Fruit fly (Drosophila melanogaster) whole organism, pupa: Measurements from ENCODE around the gene Mettl3.

Source experiments
- CG10348 ChIP-seq: fragments of 200-800 bp; sonication (Bioruptor generic); IDR thresholded peaks from 2 replicates; pipeline ENCODE4 v1.3.6; 2022; ENCODE audit warnings: missing biosample characterization, missing genetic modification characterization
- CG12605 ChIP-seq: fragments of 200-800 bp; sonication (Bioruptor generic); IDR thresholded peaks from 2 replicates; pipeline ENCODE4 v1.3.6; 2022; ENCODE audit warnings: missing biosample characterization, missing genetic modification characterization
- CG13204 ChIP-seq: fragments of 200-800 bp; sonication (Bioruptor generic); optimal IDR thresholded peaks from 2 replicates; lab custom pipeline; 2018; ENCODE audit warnings: missing biosample characterization, mild to moderate bottlenecking, missing genetic modification characterization, moderate library complexity
- CG14655 ChIP-seq: fragments of 200-800 bp; sonication (Bioruptor generic); optimal IDR thresholded peaks from 3 replicates; lab custom pipeline; 2017; ENCODE audit warnings: mild to moderate bottlenecking, missing biosample characterization, missing genetic modification reagents, missing genetic modification characterization
- CG15710 ChIP-seq: fragments of 200-800 bp; sonication (Bioruptor generic); optimal IDR thresholded peaks from 2 replicates; lab custom pipeline; 2018; ENCODE audit warnings: missing biosample characterization, mild to moderate bottlenecking, missing genetic modification characterization, moderate library complexity
- CG17806 ChIP-seq: fragments of 200-800 bp; sonication (Bioruptor generic); optimal IDR thresholded peaks from 2 replicates; lab custom pipeline; 2018; ENCODE audit warnings: missing biosample characterization, mild to moderate bottlenecking, missing genetic modification characterization, moderate library complexity
- CG32121 ChIP-seq: fragments of 200-800 bp; sonication (Bioruptor generic); IDR thresholded peaks from 2 replicates; pipeline ENCODE4 v1.3.6; 2022; ENCODE audit warnings: missing biosample characterization, missing genetic modification characterization
- CG34367 ChIP-seq: fragments of 200-800 bp; sonication (Bioruptor generic); optimal IDR thresholded peaks from 2 replicates; lab custom pipeline; 2018; ENCODE audit warnings: missing biosample characterization, mild to moderate bottlenecking, missing genetic modification characterization
- CG4496 ChIP-seq: fragments of 200-800 bp; sonication (Bioruptor generic); IDR thresholded peaks from 3 replicates; pipeline ENCODE4 v1.3.6; 2022; ENCODE audit warnings: missing biosample characterization, missing genetic modification characterization
- CG8159 ChIP-seq: fragments of 200-800 bp; sonication (Bioruptor generic); optimal IDR thresholded peaks from 3 replicates; lab custom pipeline; 2018; ENCODE audit warnings: missing biosample characterization, mild to moderate bottlenecking, missing genetic modification characterization, moderate library complexity
- CG8301 ChIP-seq: fragments of 200-800 bp; sonication (Bioruptor generic); optimal IDR thresholded peaks from 2 replicates; lab custom pipeline; 2018; ENCODE audit warnings: missing biosample characterization, mild to moderate bottlenecking, missing genetic modification characterization
- CG9948 ChIP-seq: fragments of 200-800 bp; sonication (Bioruptor generic); optimal IDR thresholded peaks from 2 replicates; lab custom pipeline; 2018; ENCODE audit warnings: missing biosample characterization, mild to moderate bottlenecking, missing genetic modification characterization, moderate library complexity
- D1 ChIP-seq: fragments of 200-800 bp; sonication (Bioruptor generic); optimal IDR thresholded peaks from 2 replicates; lab custom pipeline; 2018; ENCODE audit warnings: missing biosample characterization, mild to moderate bottlenecking, missing genetic modification characterization, moderate library complexity
- EcR ChIP-seq: fragments of 200-800 bp; sonication (Bioruptor generic); optimal IDR thresholded peaks from 3 replicates; lab custom pipeline; 2019; ENCODE audit warnings: missing biosample characterization, missing genetic modification characterization, mild to moderate bottlenecking, moderate library complexity, missing genetic modification reagents
- Ets98B ChIP-seq: fragments of 200-800 bp; sonication (Bioruptor generic); IDR thresholded peaks from 2 replicates; pipeline ENCODE4 v1.3.6; 2022; ENCODE audit warnings: missing biosample characterization, missing genetic modification characterization
- Pif1A ChIP-seq: fragments of 200-800 bp; sonication (Bioruptor generic); optimal IDR thresholded peaks from 3 replicates; lab custom pipeline; 2016; ENCODE audit warnings: missing biosample characterization, missing genetic modification characterization
- Pif1B ChIP-seq: fragments of 200-800 bp; sonication (Bioruptor generic); optimal IDR thresholded peaks from 3 replicates; lab custom pipeline; 2016; ENCODE audit warnings: missing biosample characterization, missing genetic modification characterization
- Snoo ChIP-seq: fragments of 200-800 bp; sonication (Bioruptor generic); optimal IDR thresholded peaks from 3 replicates; lab custom pipeline; 2017; ENCODE audit warnings: missing biosample characterization, mild to moderate bottlenecking, missing genetic modification characterization, inconsistent platforms
- fd96Ca ChIP-seq: fragments of 200-800 bp; sonication (Bioruptor generic); IDR thresholded peaks from 3 replicates; pipeline ENCODE4 v1.3.6; 2022; ENCODE audit warnings: missing biosample characterization, missing genetic modification characterization
- gl ChIP-seq: fragments of 200-800 bp; sonication (Bioruptor generic); optimal IDR thresholded peaks from 2 replicates; lab custom pipeline; 2018; ENCODE audit warnings: missing biosample characterization, mild to moderate bottlenecking, missing genetic modification characterization
- rn ChIP-seq: fragments of 200-800 bp; sonication (Bioruptor generic); IDR thresholded peaks from 2 replicates; pipeline ENCODE4 v1.3.6; 2022; ENCODE audit warnings: missing biosample characterization, missing genetic modification characterization

Mettl3 gene

DNA sequence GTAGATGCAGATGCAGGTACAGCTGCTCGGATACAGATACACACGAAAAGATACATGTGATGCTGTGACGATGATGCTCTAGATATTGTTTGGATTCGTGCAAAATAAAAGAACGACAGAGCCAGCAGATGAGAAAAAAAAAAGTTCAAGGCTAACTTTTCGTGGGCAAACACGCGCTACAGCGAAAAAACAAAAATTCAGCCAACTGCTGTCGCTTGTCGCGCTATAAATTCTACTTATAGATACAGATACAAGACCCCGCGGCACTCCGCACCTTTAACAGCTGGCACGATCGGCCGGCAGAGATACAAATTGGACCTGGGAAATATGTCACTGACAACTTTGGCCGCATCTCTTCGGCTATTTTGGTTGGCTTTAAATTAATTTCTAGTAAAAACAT, 5.5 kb upstream of the Mettl3 start:
- TF ChIP-seq fd96Ca (0 out of 3 replicates have a peak, but pooled peaks have one; percentile 14), CG4496 (GFP tag; lab: Robert Waterston, UW) (no peak), CG17806 (tag; lab: Kevin White, UChicago) (no peak), EcR (GFP tag; lab: Kevin White, UChicago) (no peak), CG10348 (GFP tag; lab: Robert Waterston, UW) (no peak), rn (GFP tag; lab: Robert Waterston, UW) (no peak), CG15710 (no peak), CG8159 (tag; lab: Kevin White, UChicago) (no peak), Ets98B (GFP tag; lab: Robert Waterston, UW) (no peak), Pif1A (GFP tag; lab: Kevin White, UChicago) (no peak), CG12605 (no peak), CG8301 (no peak), D1 (tag; lab: Kevin White, UChicago) (no peak), gl (tag; lab: Kevin White, UChicago) (no peak), Snoo (no peak), CG9948 (no peak), CG32121 (GFP tag; lab: Robert Waterston, UW) (peak; percentile 54)

DNA sequence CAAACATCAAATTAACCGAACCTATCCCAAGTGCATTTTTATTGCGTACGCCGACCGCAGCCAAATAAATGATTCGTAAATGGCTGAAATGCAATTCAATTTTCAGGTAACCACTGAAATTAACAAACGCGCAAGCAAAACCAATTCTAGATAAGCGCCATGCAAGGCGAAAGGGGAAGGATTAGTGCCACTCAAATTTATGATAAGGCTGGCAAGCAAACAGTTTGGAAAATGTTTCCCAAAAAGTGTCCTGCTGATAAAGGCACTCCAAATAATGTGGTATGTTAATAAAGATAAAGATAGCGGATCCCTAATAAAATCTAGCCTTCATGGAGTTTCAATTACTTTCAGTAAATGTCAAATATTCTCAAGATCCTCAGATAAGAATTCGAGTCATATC, 4.7 kb upstream of the Mettl3 start:
- TF ChIP-seq rn (GFP tag; lab: Robert Waterston, UW) (no peak), CG10348 (GFP tag; lab: Robert Waterston, UW) (no peak), CG8159 (tag; lab: Kevin White, UChicago) (no peak), CG8301 (no peak), gl (tag; lab: Kevin White, UChicago) (no peak), CG15710 (no peak), Pif1B (no peak), CG14655 (GFP tag; lab: Kevin White, UChicago) (no peak), Ets98B (GFP tag; lab: Robert Waterston, UW) (no peak), D1 (tag; lab: Kevin White, UChicago) (no peak), CG4496 (GFP tag; lab: Robert Waterston, UW) (no peak)

DNA sequence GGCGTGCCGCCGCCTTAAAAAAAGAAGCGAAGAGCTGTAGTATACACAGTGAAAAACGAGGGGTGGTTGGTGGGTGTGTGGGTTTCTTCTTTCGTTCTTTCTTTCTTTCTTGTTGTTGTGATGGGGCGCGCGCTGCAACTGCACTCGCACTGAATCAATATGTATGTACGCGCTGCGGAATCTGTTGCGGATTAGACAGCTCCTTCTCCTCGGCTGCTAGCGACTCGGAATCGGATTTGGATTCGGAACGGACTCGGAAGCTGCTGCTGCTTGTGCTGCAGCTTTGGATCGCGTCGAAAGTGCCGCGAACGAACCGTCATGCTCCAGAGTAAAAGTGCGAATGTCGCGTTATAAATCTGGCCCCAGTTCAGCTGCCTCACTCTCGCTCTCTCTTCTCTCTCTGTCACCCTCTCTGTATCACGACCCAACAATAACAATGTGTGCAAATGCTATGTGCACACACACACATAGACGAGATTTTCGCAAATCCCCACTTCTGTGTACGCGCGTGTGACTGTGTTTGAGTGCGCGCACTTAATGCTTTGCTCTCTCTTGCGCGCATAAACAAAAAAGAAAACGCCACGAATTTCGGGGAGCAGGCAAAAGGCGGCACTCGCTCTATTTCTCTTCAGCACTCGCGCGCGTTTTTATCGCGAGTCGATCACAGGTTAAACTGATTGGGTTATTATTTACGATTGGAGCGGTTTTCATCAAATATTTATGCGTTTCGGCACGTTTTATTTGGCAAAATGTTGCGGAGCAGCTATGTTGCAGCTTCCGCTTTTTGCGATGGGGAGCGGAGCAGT, 735 bp upstream of the Mettl3 start:
- TF ChIP-seq CG4496 (GFP tag; lab: Robert Waterston, UW) (peak; percentile 71), gl (tag; lab: Kevin White, UChicago) (no peak), CG13204 (GFP tag; lab: Kevin White, UChicago) (peak; percentile 76), Pif1A (GFP tag; lab: Kevin White, UChicago) (peak; percentile 20), rn (GFP tag; lab: Robert Waterston, UW) (no peak), CG34367 (tag; lab: Kevin White, UChicago) (no peak), Ets98B (GFP tag; lab: Robert Waterston, UW) (peak; percentile 61), CG15710 (peak; percentile 15), fd96Ca (peak; percentile 51; the same call in 2 of the 3 replicates), CG8159 (tag; lab: Kevin White, UChicago) (peak; percentile 20), CG10348 (GFP tag; lab: Robert Waterston, UW) (no peak), Pif1B (peak; percentile 66), CG12605 (no peak), CG8301 (no peak), EcR (GFP tag; lab: Kevin White, UChicago) (peak; percentile 61), CG17806 (tag; lab: Kevin White, UChicago) (no peak), CG14655 (GFP tag; lab: Kevin White, UChicago) (no peak), CG32121 (GFP tag; lab: Robert Waterston, UW) (peak; percentile 57; the same call in 1 of the 2 replicates), Snoo (no peak), D1 (tag; lab: Kevin White, UChicago) (no peak), CG9948 (no peak)

DNA sequence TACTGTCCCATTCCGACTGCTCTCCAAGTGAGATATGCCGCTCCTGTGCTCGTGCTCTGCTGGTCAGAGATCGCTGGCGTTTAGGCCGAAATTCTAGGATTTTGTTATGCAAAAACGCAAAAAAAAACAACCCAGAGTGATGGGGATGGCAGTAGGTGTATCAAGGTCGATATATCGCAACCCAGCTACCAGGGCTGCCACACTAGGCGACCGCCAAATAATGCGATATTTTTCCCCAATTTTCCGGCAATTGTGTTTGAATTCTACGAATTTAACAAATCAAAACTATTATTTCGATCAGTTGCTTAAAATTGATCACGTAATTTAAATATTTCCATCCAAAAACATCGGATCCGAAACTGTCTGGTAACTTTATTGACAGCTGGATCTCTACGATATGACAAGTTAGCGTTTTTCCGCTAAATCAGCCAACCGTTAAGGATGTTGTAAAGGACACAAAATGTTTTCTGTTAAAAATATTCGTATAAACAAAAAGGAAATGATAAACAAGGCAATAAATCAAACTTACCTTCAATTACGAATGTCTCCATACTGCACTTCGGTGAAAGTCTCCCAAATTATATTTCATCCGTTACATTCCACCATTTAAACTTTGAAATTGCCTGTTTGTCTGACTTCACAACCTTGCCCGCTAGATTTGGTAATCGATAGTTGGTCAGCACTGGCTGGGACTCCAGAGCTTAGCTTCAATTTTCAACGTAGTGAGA, 5.7 kb downstream of the Mettl3 start, which contains the start of gene spas:
TSS of gene spas (plus strand) at position 678 of the 728 bp plus-strand sequence.
- TF ChIP-seq CG32121 (GFP tag; lab: Robert Waterston, UW), result peak; percentile 78
- TF ChIP-seq Ets98B (GFP tag; lab: Robert Waterston, UW), result peak; percentile 72
- TF ChIP-seq CG17806 (tag; lab: Kevin White, UChicago), result peak; percentile 60
- no peak for TF ChIP-seq CG14655 (GFP tag; lab: Kevin White, UChicago)
- peak; percentile 34; the same call in 1 of the 2 replicates for TF ChIP-seq CG10348 (GFP tag; lab: Robert Waterston, UW)
- peak; percentile 73 for TF ChIP-seq CG4496 (GFP tag; lab: Robert Waterston, UW)
- TF ChIP-seq CG8159 (tag; lab: Kevin White, UChicago), result peak; percentile 57
- peak; percentile 38 for TF ChIP-seq CG8301
- no peak for TF ChIP-seq EcR (GFP tag; lab: Kevin White, UChicago)
- no peak for TF ChIP-seq gl (tag; lab: Kevin White, UChicago)
- TF ChIP-seq Pif1A (GFP tag; lab: Kevin White, UChicago), result no peak
- no peak for TF ChIP-seq CG12605
- no peak for TF ChIP-seq D1 (tag; lab: Kevin White, UChicago)
- peak; percentile 86 for TF ChIP-seq fd96Ca
- TF ChIP-seq CG13204 (GFP tag; lab: Kevin White, UChicago), result no peak
- peak; percentile 57 for TF ChIP-seq CG9948
- TF ChIP-seq Pif1B, result no peak
- TF ChIP-seq rn (GFP tag; lab: Robert Waterston, UW), result no peak
- TF ChIP-seq Snoo, result peak; percentile 39
- peak; percentile 49 for TF ChIP-seq CG34367 (tag; lab: Kevin White, UChicago)
- TF ChIP-seq CG15710, result peak; percentile 71
